Worm (Caenorhabditis elegans) whole organism, early embryonic: ENCODE data around the gene clec-173.

Experiments
- flt-1 ChIP-seq: fragments of 200-800 bp; sonication (Bioruptor generic); IDR thresholded peaks from 2 replicates; pipeline ENCODE4 v1.3.6; 2022; ENCODE audit warnings: missing genetic modification characterization, missing compliant biosample characterization
- scrt-1 ChIP-seq: fragments of 200-800 bp; sonication (Bioruptor generic); IDR thresholded peaks from 2 replicates; pipeline ENCODE4 v1.3.6; 2022; ENCODE audit warnings: missing genetic modification characterization, missing compliant biosample characterization
- tra-4 ChIP-seq: sonication (generic microtip); optimal IDR thresholded peaks from 2 replicates; lab custom pipeline; 2017; ENCODE audit warnings: missing genetic modification characterization, missing compliant biosample characterization

DNA sequence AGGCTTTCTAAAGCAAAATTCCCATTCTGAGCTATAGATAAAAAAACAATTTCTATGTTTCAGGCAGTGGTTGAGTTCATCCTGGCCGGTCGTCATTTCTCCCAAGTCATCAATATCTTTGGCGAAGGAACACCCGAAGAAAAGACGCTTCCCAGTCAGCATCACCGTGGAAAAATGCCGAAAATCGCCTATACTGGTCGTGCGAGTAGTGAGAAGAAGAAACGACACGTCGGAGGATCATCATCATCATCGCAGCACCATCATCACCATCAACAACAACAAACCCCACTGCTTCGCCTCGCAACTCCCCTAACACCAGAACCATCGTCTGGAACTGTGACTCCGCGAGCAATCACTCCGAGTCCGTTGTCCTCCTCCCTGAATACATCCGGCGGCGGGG lies 15.9 kb downstream of the clec-173 start:
- TF ChIP-seq flt-1 (no peak), tra-4 (tag; lab: Kevin White, UChicago) (no peak), scrt-1 (GFP tag; lab: Robert Waterston, UW) (no peak)
